Fruit fly (Drosophila melanogaster): ENCODE results near the gene CG42726.

DNA sequence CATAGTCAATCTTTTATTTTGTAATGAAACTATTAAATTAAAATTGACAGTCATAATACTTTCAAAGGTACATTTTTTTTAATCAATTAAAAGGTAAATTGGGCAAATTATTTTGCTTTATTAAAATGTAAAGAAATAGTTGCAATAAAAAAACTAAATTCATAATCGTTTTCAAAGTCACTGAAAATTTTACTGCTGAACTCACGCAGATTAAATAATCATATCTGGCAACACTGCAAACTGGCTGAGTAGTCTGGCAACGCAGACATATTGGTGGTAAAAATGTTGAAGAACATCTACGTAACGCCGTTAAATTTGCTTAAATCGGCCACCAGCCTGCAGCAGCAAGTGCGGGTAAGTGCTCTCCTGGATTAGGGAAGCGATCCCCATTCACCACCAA lies 17.4 kb upstream of the CG42726 start, which contains the start of gene mRpL9:
- TF ChIP-seq usp (GFP tag; optimal IDR thresholded peaks at IDR 0.05) (no peak), EcR (GFP tag; optimal IDR thresholded peaks at IDR 0.05) (no peak)
